Worm (Caenorhabditis elegans) whole organism, young adult: ENCODE results near the gene R04F11.5.

Source experiments
- B0019.2 ChIP-seq: fragments of 200-800 bp; sonication (Bioruptor generic); conservative IDR thresholded peaks from 2 replicates; pipeline ENCODE4 v1.3.6; 2022; ENCODE audit warnings: missing genetic modification reagents, missing genetic modification characterization, missing compliant biosample characterization
- C06A6.2 ChIP-seq: fragments of 200-800 bp; sonication (Bioruptor generic); conservative IDR thresholded peaks from 2 replicates; pipeline ENCODE4 v1.3.6; 2022; ENCODE audit warnings: missing genetic modification characterization, missing compliant biosample characterization
- F22D6.2 ChIP-seq: sonication (generic microtip); optimal IDR thresholded peaks from 2 replicates; lab custom pipeline; 2016; ENCODE audit warnings: mild to moderate bottlenecking, missing genetic modification characterization, missing compliant biosample characterization
- F37B4.10 ChIP-seq: fragments of 200-800 bp; sonication (Bioruptor generic); IDR thresholded peaks from 2 replicates; pipeline ENCODE4 v1.3.6; 2022; ENCODE audit warnings: missing genetic modification characterization, missing compliant biosample characterization
- F52B5.7 ChIP-seq: sonication (generic microtip); optimal IDR thresholded peaks from 2 replicates; lab custom pipeline; 2016; ENCODE audit warnings: mild to moderate bottlenecking, missing genetic modification characterization, missing compliant biosample characterization
- K11D2.4 ChIP-seq: fragments of 200-800 bp; sonication (Bioruptor generic); IDR thresholded peaks from 2 replicates; pipeline ENCODE4 v1.3.6; 2022; ENCODE audit warnings: missing genetic modification reagents, missing genetic modification characterization, missing compliant biosample characterization
- Y79H2A.3 ChIP-seq: fragments of 200-800 bp; sonication (Bioruptor generic); conservative IDR thresholded peaks from 2 replicates; pipeline ENCODE4 v1.3.6; 2022; ENCODE audit warnings: missing genetic modification reagents, missing genetic modification characterization, missing compliant biosample characterization
- akir-1 ChIP-seq: fragments of 200-800 bp; sonication (Bioruptor generic); optimal IDR thresholded peaks from 2 replicates; lab custom pipeline; 2018; ENCODE audit warnings: mild to moderate bottlenecking, missing genetic modification characterization, moderate library complexity, missing compliant biosample characterization
- aptf-3 ChIP-seq: fragments of 200-800 bp; sonication (Bioruptor generic); IDR thresholded peaks from 2 replicates; pipeline ENCODE4 v1.3.6; 2022; ENCODE audit warnings: missing genetic modification characterization, missing compliant biosample characterization
- attf-3 ChIP-seq: fragments of 200-800 bp; sonication (Bioruptor generic); conservative IDR thresholded peaks from 2 replicates; pipeline ENCODE4 v1.3.6; 2022; ENCODE audit warnings: missing genetic modification reagents, missing genetic modification characterization, missing compliant biosample characterization
- bed-2 ChIP-seq: fragments of 200-800 bp; sonication (Bioruptor generic); IDR thresholded peaks from 2 replicates; pipeline ENCODE4 v1.3.6; 2022; ENCODE audit warnings: missing genetic modification reagents, missing genetic modification characterization, missing compliant biosample characterization
- ccch-3 ChIP-seq: fragments of 200-800 bp; sonication (Bioruptor generic); optimal IDR thresholded peaks from 2 replicates; lab custom pipeline; 2018; ENCODE audit warnings: mild to moderate bottlenecking, missing genetic modification characterization, missing compliant biosample characterization
- cebp-1 ChIP-seq, 2 experiments: fragments of 200-800 bp in 1 of 2; sonication (Bioruptor generic) in 1 of 2; sonication (generic microtip) in 1 of 2; IDR thresholded peaks in 1 of 2; optimal IDR thresholded peaks in 1 of 2; 2 replicates each; pipeline versions ENCODE4 v1.3.6 to Lab custom; 2017 to 2022; ENCODE audit warnings: missing compliant biosample characterization in 2 of 2, missing genetic modification characterization in 2 of 2, mild to moderate bottlenecking in 1 of 2, missing genetic modification reagents in 1 of 2, moderate library complexity in 1 of 2
- ceh-27 ChIP-seq: fragments of 200-800 bp; sonication (Bioruptor generic); optimal IDR thresholded peaks from 2 replicates; lab custom pipeline; 2018; ENCODE audit warnings: mild to moderate bottlenecking, missing genetic modification characterization, moderate library complexity, missing compliant biosample characterization
- ceh-40 ChIP-seq: fragments of 200-800 bp; sonication (Bioruptor generic); IDR thresholded peaks from 2 replicates; pipeline ENCODE4 v1.3.6; 2022; ENCODE audit warnings: missing genetic modification characterization, missing compliant biosample characterization
- ceh-58 ChIP-seq: fragments of 200-800 bp; sonication (Bioruptor generic); IDR thresholded peaks from 2 replicates; pipeline ENCODE4 v1.3.6; 2022; ENCODE audit warnings: missing genetic modification characterization, missing compliant biosample characterization
- ceh-91 ChIP-seq: fragments of 200-800 bp; sonication (Bioruptor generic); IDR thresholded peaks from 2 replicates; pipeline ENCODE4 v1.3.6; 2022; ENCODE audit warnings: missing genetic modification reagents, missing genetic modification characterization, missing compliant biosample characterization
- chd-7 ChIP-seq: sonication (generic microtip); optimal IDR thresholded peaks from 2 replicates; lab custom pipeline; 2016; ENCODE audit warnings: mild to moderate bottlenecking, missing genetic modification characterization, moderate library complexity, missing compliant biosample characterization
- efl-1 ChIP-seq: fragments of 150-350 bp; optimal IDR thresholded peaks from 2 replicates; lab custom pipeline; 2014; ENCODE audit warnings: missing biosample characterization, missing genetic modification reagents, missing genetic modification characterization
- egl-44 ChIP-seq: fragments of 200-800 bp; sonication (Bioruptor generic); IDR thresholded peaks from 2 replicates; pipeline ENCODE4 v1.3.6; 2022; ENCODE audit warnings: missing genetic modification reagents, missing genetic modification characterization, missing compliant biosample characterization
- egrh-3 ChIP-seq: fragments of 200-800 bp; sonication (Bioruptor generic); IDR thresholded peaks from 2 replicates; pipeline ENCODE4 v1.3.6; 2022; ENCODE audit warnings: missing genetic modification reagents, missing genetic modification characterization, missing compliant biosample characterization
- ets-4 ChIP-seq: fragments of 200-800 bp; sonication (Bioruptor generic); optimal IDR thresholded peaks from 2 replicates; lab custom pipeline; 2018; ENCODE audit warnings: mild to moderate bottlenecking, missing genetic modification characterization, missing compliant biosample characterization
- fkh-3 ChIP-seq: sonication (generic microtip); optimal IDR thresholded peaks from 2 replicates; lab custom pipeline; 2016; ENCODE audit warnings: mild to moderate bottlenecking, missing genetic modification characterization, missing compliant biosample characterization
- hmg-1.2 ChIP-seq: fragments of 200-800 bp; sonication (Bioruptor generic); IDR thresholded peaks from 2 replicates; pipeline ENCODE4 v1.3.6; 2022; ENCODE audit warnings: missing genetic modification reagents, missing genetic modification characterization, missing compliant biosample characterization
- hmg-20 ChIP-seq: fragments of 200-800 bp; sonication (Bioruptor generic); IDR thresholded peaks from 2 replicates; pipeline ENCODE4 v1.3.6; 2022; ENCODE audit warnings: missing genetic modification reagents, missing genetic modification characterization, missing compliant biosample characterization
- lag-1 ChIP-seq: fragments of 200-800 bp; sonication (Bioruptor generic); IDR thresholded peaks from 2 replicates; pipeline ENCODE4 v1.3.6; 2022; ENCODE audit warnings: missing genetic modification reagents, missing genetic modification characterization, missing compliant biosample characterization
- let-607 ChIP-seq, 2 experiments: fragments of 200-800 bp in 1 of 2; sonication (Bioruptor generic) in 1 of 2; sonication (generic microtip) in 1 of 2; optimal IDR thresholded peaks; 2 replicates each; lab custom pipeline; 2016 to 2018; ENCODE audit warnings: mild to moderate bottlenecking in 2 of 2, missing compliant biosample characterization in 2 of 2, missing genetic modification characterization in 2 of 2, moderate library complexity in 2 of 2, missing genotype in 1 of 2
- lin-35 ChIP-seq, 3 experiments: fragments of 150-350 bp in 2 of 3; sonication (generic microtip) in 1 of 3; optimal IDR thresholded peaks; 2 replicates each; lab custom pipeline; 2014 to 2018; ENCODE audit warnings: missing biosample characterization in 3 of 3, missing genetic modification characterization in 3 of 3, missing genetic modification reagents in 3 of 3
- lin-40 ChIP-seq: sonication (generic microtip); optimal IDR thresholded peaks from 2 replicates; lab custom pipeline; 2016; ENCODE audit warnings: missing genetic modification characterization, mild to moderate bottlenecking, missing compliant biosample characterization, missing genotype, missing genetic modification reagents
- lir-1 ChIP-seq: fragments of 200-800 bp; sonication (Bioruptor generic); conservative IDR thresholded peaks from 2 replicates; pipeline ENCODE4 v1.3.6; 2022; ENCODE audit warnings: missing genetic modification reagents, missing genetic modification characterization, missing compliant biosample characterization
- lsl-1 ChIP-seq: fragments of 200-800 bp; sonication (Bioruptor generic); optimal IDR thresholded peaks from 2 replicates; lab custom pipeline; 2018; ENCODE audit warnings: mild to moderate bottlenecking, missing genetic modification characterization, moderate library complexity, missing compliant biosample characterization
- lsy-27 ChIP-seq: sonication (generic microtip); optimal IDR thresholded peaks from 2 replicates; lab custom pipeline; 2017; ENCODE audit warnings: missing genetic modification characterization, mild to moderate bottlenecking, missing compliant biosample characterization, antibody characterized with exemption, missing genotype, borderline replicate concordance; ENCODE audit not compliant: insufficient read depth
- madf-6 ChIP-seq: fragments of 200-800 bp; sonication (Bioruptor generic); IDR thresholded peaks from 2 replicates; pipeline ENCODE4 v1.3.6; 2022; ENCODE audit warnings: missing genetic modification reagents, missing genetic modification characterization, missing compliant biosample characterization
- nfya-1 ChIP-seq: sonication (generic microtip); optimal IDR thresholded peaks from 2 replicates; lab custom pipeline; 2017; ENCODE audit warnings: antibody characterized with exemption, missing compliant biosample characterization, missing genetic modification characterization, borderline replicate concordance; ENCODE audit not compliant: insufficient read depth
- nfyb-1 ChIP-seq: fragments of 200-800 bp; sonication (Bioruptor generic); IDR thresholded peaks from 2 replicates; pipeline ENCODE4 v1.3.6; 2022; ENCODE audit warnings: missing genetic modification reagents, missing genetic modification characterization, missing compliant biosample characterization
- nhr-120 ChIP-seq: fragments of 200-800 bp; sonication (Bioruptor generic); IDR thresholded peaks from 2 replicates; pipeline ENCODE4 v1.3.6; 2022; ENCODE audit warnings: missing genetic modification characterization, missing compliant biosample characterization
- pbrm-1 ChIP-seq: fragments of 200-800 bp; sonication (Bioruptor generic); IDR thresholded peaks from 2 replicates; pipeline ENCODE4 v1.3.6; 2022; ENCODE audit warnings: missing genetic modification reagents, missing genetic modification characterization, missing compliant biosample characterization
- pha-4 ChIP-seq: fragments of 150-350 bp; sonication (generic microtip); optimal IDR thresholded peaks from 2 replicates; lab custom pipeline; 2014; ENCODE audit warnings: missing biosample characterization, missing genetic modification reagents, missing genetic modification characterization
- rpc-1 ChIP-seq, 2 experiments: fragments of 150-350 bp in 1 of 2; sonication (generic microtip) in 1 of 2; optimal IDR thresholded peaks; 2 replicates each; lab custom pipeline; 2014 to 2018; ENCODE audit warnings: missing biosample characterization in 1 of 2, missing genetic modification characterization in 1 of 2, missing genetic modification reagents in 1 of 2, missing genotype in 1 of 2
- sdz-38 ChIP-seq: sonication (generic microtip); optimal IDR thresholded peaks from 2 replicates; lab custom pipeline; 2016; ENCODE audit warnings: missing genotype, missing genetic modification characterization, missing compliant biosample characterization
- tbx-9 ChIP-seq: sonication (generic microtip); optimal IDR thresholded peaks from 2 replicates; lab custom pipeline; 2016; ENCODE audit warnings: borderline replicate concordance, missing genetic modification characterization, inconsistent platforms, missing compliant biosample characterization
- tlf-1 ChIP-seq: fragments of 200-800 bp; sonication (Bioruptor generic); optimal IDR thresholded peaks from 2 replicates; lab custom pipeline; 2018; ENCODE audit warnings: mild to moderate bottlenecking, missing genetic modification characterization, missing compliant biosample characterization
- unc-62 ChIP-seq: fragments of 150-350 bp; optimal IDR thresholded peaks from 2 replicates; lab custom pipeline; 2014; ENCODE audit warnings: missing biosample characterization, missing genetic modification reagents, missing genetic modification characterization
- xnd-1 ChIP-seq: sonication (generic microtip); optimal IDR thresholded peaks from 2 replicates; lab custom pipeline; 2016; ENCODE audit warnings: missing genotype, missing genetic modification reagents, missing genetic modification characterization, missing compliant biosample characterization
- zfh-2 ChIP-seq: fragments of 200-800 bp; sonication (Bioruptor generic); conservative IDR thresholded peaks from 2 replicates; pipeline ENCODE4 v1.3.6; 2022; ENCODE audit warnings: missing genetic modification reagents, missing genetic modification characterization, missing compliant biosample characterization
- ztf-18 ChIP-seq: sonication (generic microtip); optimal IDR thresholded peaks from 2 replicates; lab custom pipeline; 2016; ENCODE audit warnings: missing genotype, mild to moderate bottlenecking, missing genetic modification characterization, missing compliant biosample characterization
- ztf-6 ChIP-seq: fragments of 200-800 bp; sonication (Bioruptor generic); IDR thresholded peaks from 2 replicates; pipeline ENCODE4 v1.3.6; 2022; ENCODE audit warnings: missing genetic modification reagents, missing genetic modification characterization, missing compliant biosample characterization

Gene R04F11.5

DNA sequence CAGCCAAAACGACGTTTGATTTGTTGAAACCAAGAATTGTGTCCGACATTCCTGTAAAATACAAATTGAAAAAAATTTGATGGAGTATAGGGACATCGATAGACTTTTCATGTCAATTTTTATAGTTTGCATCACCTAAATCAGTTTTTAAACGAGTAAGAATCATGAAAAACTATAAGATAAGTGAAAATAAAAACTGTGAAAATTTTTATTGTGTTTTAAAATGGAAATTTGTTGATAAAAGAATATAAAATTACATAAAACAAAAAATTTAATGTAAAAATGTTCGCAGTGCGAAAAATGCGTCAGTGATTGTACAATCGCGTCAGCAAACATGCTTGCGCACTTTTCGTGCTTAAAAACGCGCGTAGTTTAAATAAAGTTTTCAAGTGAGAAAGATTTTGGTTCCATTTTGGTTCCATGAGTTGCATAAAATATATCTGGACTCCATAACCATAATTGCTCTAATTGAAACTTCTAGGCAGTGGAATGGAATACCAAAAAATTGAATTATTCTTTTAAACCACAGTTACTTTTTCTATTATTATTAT lies 25.7 kb upstream of the R04F11.5 start, which contains the start of gene tomm-20 (continued):
- TF ChIP-seq bed-2: no peak
- no peak for TF ChIP-seq lsy-27 (tag; lab: Kevin White, UChicago)
- no peak for TF ChIP-seq aptf-3
- peak; percentile 92 for TF ChIP-seq pbrm-1 (GFP tag; lab: Robert Waterston, UW)
- TF ChIP-seq hmg-1.2 (GFP tag; lab: Robert Waterston, UW): peak; percentile 74
- no peak for TF ChIP-seq egrh-3 (GFP tag; lab: Robert Waterston, UW)
- TF ChIP-seq rpc-1 (optimal IDR thresholded peaks at IDR 0.05; lab: Kevin White, UChicago): no peak
- TF ChIP-seq rpc-1 (tag; optimal IDR thresholded peaks at IDR 0.05; lab: Kevin White, UChicago): no peak
- peak; percentile 75 for TF ChIP-seq lsl-1 (GFP tag; lab: Kevin White, UChicago)
- TF ChIP-seq unc-62 (GFP tag; lab: Kevin White, UChicago): no peak
- peak; percentile 86 for TF ChIP-seq tlf-1 (GFP tag; lab: Kevin White, UChicago)
- TF ChIP-seq nhr-120 (GFP tag; lab: Robert Waterston, UW): no peak
- TF ChIP-seq C06A6.2: peak; percentile 73
- no peak for TF ChIP-seq Y79H2A.3 (GFP tag; lab: Robert Waterston, UW)
- TF ChIP-seq ztf-6 (GFP tag; lab: Robert Waterston, UW): 0 out of 2 replicates have a peak, but pooled peaks have one; percentile 19
- peak; percentile 86 to 98 (median 92) for TF ChIP-seq lin-35 (GFP tag; optimal IDR thresholded peaks at IDR 0.05; lab: Kevin White, UChicago)
- peak; percentile 93 for TF ChIP-seq lin-40 (tag; lab: Kevin White, UChicago)
- peak; percentile 77; the same call in 1 of the 2 replicates for TF ChIP-seq hmg-20 (GFP tag; lab: Robert Waterston, UW)
- no peak for TF ChIP-seq akir-1 (GFP tag; lab: Kevin White, UChicago)
- TF ChIP-seq chd-7: no peak
- TF ChIP-seq attf-3 (GFP tag; lab: Robert Waterston, UW): peak; percentile 87
- peak; percentile 37 for TF ChIP-seq pha-4 (tag; lab: Kevin White, UChicago)
- TF ChIP-seq F22D6.2 (tag; lab: Kevin White, UChicago): peak; percentile 65
- no peak for TF ChIP-seq egl-44 (GFP tag; lab: Robert Waterston, UW)
- TF ChIP-seq let-607 (tag; optimal IDR thresholded peaks at IDR 0.05; lab: Kevin White, UChicago): peak in 1 of 2 experiments; percentile 76
- peak; percentile 99 for TF ChIP-seq ztf-18 (tag; lab: Kevin White, UChicago)
- no peak for TF ChIP-seq sdz-38
- TF ChIP-seq fkh-3 (tag; lab: Kevin White, UChicago): no peak
- peak; percentile 86 for TF ChIP-seq madf-6 (GFP tag; lab: Robert Waterston, UW)
- peak; percentile 54 for TF ChIP-seq xnd-1 (tag; lab: Kevin White, UChicago)
- peak; percentile 10; the same call in 1 of the 2 replicates for TF ChIP-seq ceh-91 (GFP tag; lab: Robert Waterston, UW)
- no peak for TF ChIP-seq ets-4 (GFP tag; lab: Kevin White, UChicago)
- TF ChIP-seq ceh-58: no peak
- no peak for TF ChIP-seq nfya-1
- TF ChIP-seq ceh-27 (GFP tag; lab: Kevin White, UChicago): peak; percentile 71
- no peak for TF ChIP-seq cebp-1 (GFP tag; IDR thresholded peaks at IDR 0.05; lab: Robert Waterston, UW)
- peak; percentile 85 for TF ChIP-seq cebp-1 (tag; optimal IDR thresholded peaks at IDR 0.05; lab: Kevin White, UChicago)
- 0 out of 2 replicates have a peak, but pooled peaks have one; percentile 37 for TF ChIP-seq B0019.2 (GFP tag; lab: Robert Waterston, UW)
- TF ChIP-seq efl-1: peak; percentile 91
- no peak for TF ChIP-seq ceh-40
- peak; percentile 94 for TF ChIP-seq nfyb-1 (GFP tag; lab: Robert Waterston, UW)
- TF ChIP-seq F52B5.7 (tag; lab: Kevin White, UChicago): no peak
- no peak for TF ChIP-seq zfh-2 (GFP tag; lab: Robert Waterston, UW)
- TF ChIP-seq tbx-9 (tag; lab: Kevin White, UChicago): no peak
- TF ChIP-seq F37B4.10 (GFP tag; lab: Robert Waterston, UW): no peak
- TF ChIP-seq lir-1 (GFP tag; lab: Robert Waterston, UW): peak; percentile 77
- no peak for TF ChIP-seq ccch-3
- TF ChIP-seq lag-1: no peak
- TF ChIP-seq K11D2.4 (GFP tag; lab: Robert Waterston, UW): peak; percentile 90
